Fruit fly (Drosophila melanogaster) whole organism, wandering third instar larva: Measurements from ENCODE around the gene Rip11.

Source experiments
- Dfd ChIP-seq: fragments of >200 bp; optimal IDR thresholded peaks from 2 replicates; lab custom pipeline; 2017; ENCODE audit warnings: missing biosample characterization, missing genetic modification characterization
- Hnf4 ChIP-seq: fragments of 200-800 bp; sonication (Bioruptor generic); optimal IDR thresholded peaks from 2 replicates; lab custom pipeline; 2016; ENCODE audit warnings: missing biosample characterization, mild to moderate bottlenecking, missing genetic modification characterization
- Mio ChIP-seq: sonication (Bioruptor generic); optimal IDR thresholded peaks from 2 replicates; lab custom pipeline; 2016; ENCODE audit warnings: missing biosample characterization, missing genetic modification characterization
- Myc ChIP-seq: fragments of >200 bp; optimal IDR thresholded peaks from 2 replicates; lab custom pipeline; 2017
- OdsH ChIP-seq: fragments of 200-800 bp; sonication (Bioruptor generic); optimal IDR thresholded peaks from 2 replicates; lab custom pipeline; 2016; ENCODE audit warnings: missing biosample characterization, mild to moderate bottlenecking, missing genetic modification characterization
- br ChIP-seq: fragments of 200-800 bp; sonication (Bioruptor generic); optimal IDR thresholded peaks from 2 replicates; lab custom pipeline; 2016; ENCODE audit warnings: missing biosample characterization, missing genetic modification characterization
- fru ChIP-seq: fragments of 200-800 bp; sonication (Bioruptor generic); optimal IDR thresholded peaks from 3 replicates; lab custom pipeline; 2016; ENCODE audit warnings: missing biosample characterization, mild to moderate bottlenecking, missing genetic modification characterization
- pan ChIP-seq: fragments of >200 bp; optimal IDR thresholded peaks from 2 replicates; lab custom pipeline; 2017
- psq ChIP-seq: fragments of 200-800 bp; sonication (Bioruptor generic); optimal IDR thresholded peaks from 3 replicates; lab custom pipeline; 2017; ENCODE audit warnings: missing biosample characterization, mild to moderate bottlenecking, missing genetic modification characterization, moderate library complexity
- sage ChIP-seq: fragments of 200-800 bp; sonication (Bioruptor generic); optimal IDR thresholded peaks from 2 replicates; lab custom pipeline; 2016; ENCODE audit warnings: missing biosample characterization, mild to moderate bottlenecking, missing genetic modification characterization

- TF ChIP-seq pan (lab: Kevin White, UChicago) (no peak), psq (GFP tag; lab: Kevin White, UChicago) (peak; percentile 71), Dfd (GFP tag; lab: Kevin White, UChicago) (no peak), Hnf4 (GFP tag; lab: Kevin White, UChicago) (no peak), br (GFP tag; lab: Kevin White, UChicago) (peak; percentile 77), Mio (GFP tag; lab: Kevin White, UChicago) (no peak), fru (peak; percentile 76), sage (GFP tag; lab: Kevin White, UChicago) (peak; percentile 17), OdsH (peak; percentile 74), Myc (lab: Kevin White, UChicago) (no peak)
Observed at dm6 chrX:18646855-18647699, at the start of gene Rip11.
